Fruit fly (Drosophila melanogaster) whole organism, adult: ENCODE data around the gene CG1116.

ENCODE experiments used
- CG7045 ChIP-seq: fragments of 200-800 bp; sonication (Bioruptor generic); optimal IDR thresholded peaks from 2 replicates; lab custom pipeline; 2017; ENCODE audit warnings: missing biosample characterization, mild to moderate bottlenecking, missing genetic modification characterization
- Mnt ChIP-seq: fragments of 200-800 bp; sonication (Bioruptor generic); optimal IDR thresholded peaks from 2 replicates; lab custom pipeline; 2016; ENCODE audit warnings: missing biosample characterization, mild to moderate bottlenecking, missing genetic modification characterization
- ovo ChIP-seq: fragments of 200-800 bp; sonication (Bioruptor generic); optimal IDR thresholded peaks from 2 replicates; lab custom pipeline; 2016; ENCODE audit warnings: missing biosample characterization, missing genetic modification characterization

DNA sequence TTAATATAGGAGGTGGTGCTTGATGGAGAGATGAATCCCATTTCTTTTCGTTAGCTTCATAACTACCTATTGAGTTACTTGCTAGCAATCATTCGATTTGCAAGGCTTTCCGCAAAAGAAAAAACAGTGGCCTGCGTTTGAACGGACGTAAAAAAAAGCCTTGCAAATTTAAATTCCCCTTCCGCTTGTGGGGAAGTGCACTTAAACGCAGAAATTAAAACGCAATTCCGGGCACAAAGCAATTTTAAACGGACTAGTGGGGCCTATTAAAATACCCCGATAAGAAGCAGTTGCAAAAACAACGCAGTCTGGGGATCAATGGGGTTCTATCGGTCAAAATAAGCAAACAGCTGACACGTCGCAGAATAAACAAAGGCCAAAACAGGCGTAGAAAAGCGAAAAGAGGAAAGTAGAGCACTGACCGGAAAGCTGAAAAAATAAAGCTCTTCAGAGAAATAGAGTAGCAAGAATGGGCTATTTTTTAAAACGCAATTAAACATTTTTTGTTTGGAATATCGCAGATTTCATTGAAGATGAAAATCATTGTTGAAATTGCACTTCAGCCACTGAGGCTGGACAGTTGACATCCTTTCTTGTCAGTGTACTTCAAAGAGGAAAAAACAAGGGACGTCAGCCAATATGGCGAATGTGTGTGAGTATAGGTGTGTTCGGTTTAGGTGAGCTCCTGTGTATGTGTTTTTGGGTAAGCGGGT lies 31.2 kb downstream of the CG1116 start:
- TF ChIP-seq ovo (GFP tag; lab: Kevin White, UChicago) (no peak), CG7045 (GFP tag; lab: Kevin White, UChicago) (peak; percentile 37), Mnt (GFP tag; lab: Kevin White, UChicago) (peak; percentile 12)
